Worm (Caenorhabditis elegans) whole organism, early embryonic: ENCODE results near the gene F42A6.1.
A peak's percentile ranks its signal among the peaks of the same experiment; 100 is the strongest.

ENCODE experiments used
- B0310.2 ChIP-seq: sonication (generic microtip); optimal IDR thresholded peaks from 2 replicates; lab custom pipeline; 2016; ENCODE audit warnings: mild to moderate bottlenecking, missing genetic modification characterization, missing compliant biosample characterization
- F13C5.2 ChIP-seq: sonication (generic microtip); optimal IDR thresholded peaks from 2 replicates; lab custom pipeline; 2017; ENCODE audit warnings: mild to moderate bottlenecking, missing genetic modification characterization, inconsistent platforms, missing compliant biosample characterization
- aly-1 ChIP-seq: sonication (generic microtip); optimal IDR thresholded peaks from 2 replicates; lab custom pipeline; 2016; ENCODE audit warnings: missing genetic modification characterization, missing compliant biosample characterization
- ama-1 ChIP-seq: fragments of 150-350 bp; optimal IDR thresholded peaks from 2 replicates; lab custom pipeline; 2014
- ceh-13 ChIP-seq: fragments of 200-800 bp; sonication (Bioruptor generic); optimal IDR thresholded peaks from 2 replicates; lab custom pipeline; 2018; ENCODE audit warnings: mild to moderate bottlenecking, missing genetic modification characterization, missing compliant biosample characterization
- ceh-36 ChIP-seq: sonication (generic microtip); optimal IDR thresholded peaks from 2 replicates; lab custom pipeline; 2016; ENCODE audit warnings: missing genetic modification characterization, inconsistent platforms, missing compliant biosample characterization
- ets-7 ChIP-seq: sonication (generic microtip); optimal IDR thresholded peaks from 2 replicates; lab custom pipeline; 2016; ENCODE audit warnings: missing genotype, missing genetic modification characterization, missing compliant biosample characterization
- flt-1 ChIP-seq: fragments of 200-800 bp; sonication (Bioruptor generic); IDR thresholded peaks from 2 replicates; pipeline ENCODE4 v1.3.6; 2022; ENCODE audit warnings: missing genetic modification characterization, missing compliant biosample characterization
- hmbx-1 ChIP-seq: sonication (generic microtip); optimal IDR thresholded peaks from 2 replicates; lab custom pipeline; 2016; ENCODE audit warnings: mild to moderate bottlenecking, missing genetic modification characterization, missing compliant biosample characterization
- hmg-4 ChIP-seq: fragments of 200-800 bp; sonication (Bioruptor generic); optimal IDR thresholded peaks from 2 replicates; lab custom pipeline; 2018; ENCODE audit warnings: mild to moderate bottlenecking, missing genetic modification characterization, missing compliant biosample characterization
- hnd-1 ChIP-seq: sonication (generic microtip); optimal IDR thresholded peaks from 2 replicates; lab custom pipeline; 2016; ENCODE audit warnings: missing genetic modification characterization, missing compliant biosample characterization
- pes-1 ChIP-seq: fragments of 200-800 bp; sonication (Bioruptor generic); IDR thresholded peaks from 2 replicates; pipeline ENCODE4 v1.3.6; 2022; ENCODE audit warnings: missing genetic modification reagents, missing genetic modification characterization, missing compliant biosample characterization
- sea-1 ChIP-seq: fragments of 200-800 bp; sonication (Bioruptor generic); conservative IDR thresholded peaks from 2 replicates; pipeline ENCODE4 v1.3.6; 2022; ENCODE audit warnings: missing genetic modification characterization, missing compliant biosample characterization
- tbx-11 ChIP-seq: fragments of 200-800 bp; sonication (Bioruptor generic); IDR thresholded peaks from 2 replicates; pipeline ENCODE4 v1.3.6; 2022; ENCODE audit warnings: missing genetic modification characterization, missing compliant biosample characterization
- tbx-37 ChIP-seq: fragments of 200-800 bp; sonication (Bioruptor generic); conservative IDR thresholded peaks from 2 replicates; pipeline ENCODE4 v1.3.6; 2022; ENCODE audit warnings: missing genetic modification reagents, missing genetic modification characterization, missing compliant biosample characterization
- tra-4 ChIP-seq: sonication (generic microtip); optimal IDR thresholded peaks from 2 replicates; lab custom pipeline; 2017; ENCODE audit warnings: missing genetic modification characterization, missing compliant biosample characterization

The F42A6.1 gene

ce11 chrIV:3363784-3364183 is 8.9 kb downstream of the F42A6.1 start:
- TF ChIP-seq tbx-37 (GFP tag; lab: Robert Waterston, UW) (no peak), tbx-11 (GFP tag; lab: Robert Waterston, UW) (no peak), pes-1 (no peak), tra-4 (tag; lab: Kevin White, UChicago) (no peak), hmbx-1 (tag; lab: Kevin White, UChicago) (no peak), hmg-4 (no peak), flt-1 (GFP tag; lab: Robert Waterston, UW) (no peak), sea-1 (GFP tag; lab: Robert Waterston, UW) (no peak)

- TF ChIP-seq tbx-11 (GFP tag; lab: Robert Waterston, UW) = no peak
- no peak for TF ChIP-seq pes-1
- TF ChIP-seq aly-1 (tag; lab: Kevin White, UChicago) = no peak
- TF ChIP-seq tbx-37 (GFP tag; lab: Robert Waterston, UW) = no peak
- TF ChIP-seq hmbx-1 (tag; lab: Kevin White, UChicago) = no peak
- no peak for TF ChIP-seq hmg-4
Measured at ce11 chrIV:3368638-3369247, 13.9 kb downstream of the F42A6.1 start, which contains the start of gene vha-19. Gene vha-19 (plus strand): TSS chrIV:3369197.

- TF ChIP-seq ets-7 (tag; lab: Kevin White, UChicago) = no peak
- no peak for TF ChIP-seq sea-1 (GFP tag; lab: Robert Waterston, UW)
- TF ChIP-seq ceh-13 (GFP tag; lab: Kevin White, UChicago) = no peak
Measured at ce11 chrIV:3373370-3373769, 18.5 kb downstream of the F42A6.1 start.

- no peak for TF ChIP-seq tbx-37 (GFP tag; lab: Robert Waterston, UW)
- TF ChIP-seq F13C5.2 (tag; lab: Kevin White, UChicago) = no peak
- no peak for TF ChIP-seq ets-7 (tag; lab: Kevin White, UChicago)
Measured at ce11 chrIV:3378080-3378804, 23.4 kb downstream of the F42A6.1 start, which contains the start of gene otub-4. Gene otub-4 (minus strand): TSS chrIV:3378130.

- no peak for TF ChIP-seq tra-4 (tag; lab: Kevin White, UChicago)
- TF ChIP-seq pes-1 = no peak
- TF ChIP-seq sea-1 (GFP tag; lab: Robert Waterston, UW) = no peak
- no peak for TF ChIP-seq aly-1 (tag; lab: Kevin White, UChicago)
- no peak for TF ChIP-seq ama-1
- no peak for TF ChIP-seq ceh-36 (tag; lab: Kevin White, UChicago)
- TF ChIP-seq hnd-1 = no peak
- no peak for TF ChIP-seq ets-7 (tag; lab: Kevin White, UChicago)
Measured at ce11 chrIV:3382338-3382907, 27.6 kb downstream of the F42A6.1 start, which contains the start of gene B0546.3. Gene B0546.3 (minus strand): TSS chrIV:3382841.

ce11 chrIV:3383203-3383602 is 28.3 kb downstream of the F42A6.1 start:
- no peak for TF ChIP-seq aly-1 (tag; lab: Kevin White, UChicago)
- TF ChIP-seq hnd-1 = no peak
- TF ChIP-seq ceh-36 (tag; lab: Kevin White, UChicago) = no peak
- no peak for TF ChIP-seq tra-4 (tag; lab: Kevin White, UChicago)
- no peak for TF ChIP-seq ama-1
- no peak for TF ChIP-seq pes-1
- TF ChIP-seq flt-1 (GFP tag; lab: Robert Waterston, UW) = no peak
- TF ChIP-seq sea-1 (GFP tag; lab: Robert Waterston, UW) = no peak
- TF ChIP-seq F13C5.2 (tag; lab: Kevin White, UChicago) = no peak

- TF ChIP-seq ets-7 (tag; lab: Kevin White, UChicago) = no peak
- no peak for TF ChIP-seq B0310.2 (tag; lab: Kevin White, UChicago)
- no peak for TF ChIP-seq hmg-4
- no peak for TF ChIP-seq pes-1
- TF ChIP-seq hmbx-1 (tag; lab: Kevin White, UChicago) = no peak
Measured at ce11 chrIV:3384047-3384446, 29.2 kb downstream of the F42A6.1 start, which contains the start of gene B0546.4. Gene B0546.4 (minus strand): TSS chrIV:3384147.

ce11 chrIV:3384593-3384992 is 29.7 kb downstream of the F42A6.1 start:
- TF ChIP-seq hmg-4 (peak; percentile 19), tbx-11 (GFP tag; lab: Robert Waterston, UW) (no peak), aly-1 (tag; lab: Kevin White, UChicago) (no peak), sea-1 (GFP tag; lab: Robert Waterston, UW) (no peak), tbx-37 (GFP tag; lab: Robert Waterston, UW) (no peak)
